Worm (Caenorhabditis elegans) whole organism, L4 larva: ENCODE measurements around the gene K07C5.13.

ENCODE experiments used
- D1046.2 ChIP-seq: fragments of 200-800 bp; sonication (Bioruptor generic); IDR thresholded peaks from 2 replicates; pipeline ENCODE4 v1.3.6; 2022; ENCODE audit warnings: missing genetic modification characterization, missing compliant biosample characterization
- F26F4.8 ChIP-seq: fragments of 200-800 bp; sonication (Bioruptor generic); conservative IDR thresholded peaks from 2 replicates; pipeline ENCODE4 v1.3.6; 2022; ENCODE audit warnings: missing genetic modification characterization, missing compliant biosample characterization
- ctbp-1 ChIP-seq: fragments of 200-800 bp; sonication (Bioruptor generic); IDR thresholded peaks from 2 replicates; pipeline ENCODE4 v1.3.6; 2022; ENCODE audit warnings: missing genetic modification reagents, missing genetic modification characterization, missing compliant biosample characterization
- gei-8 ChIP-seq: fragments of 200-800 bp; sonication (Bioruptor generic); optimal IDR thresholded peaks from 2 replicates; lab custom pipeline; 2018; ENCODE audit warnings: mild to moderate bottlenecking, missing genetic modification characterization, missing compliant biosample characterization
- lin-15B ChIP-seq: fragments of 150-350 bp; sonication (generic microtip); optimal IDR thresholded peaks from 3 replicates; lab custom pipeline; 2014; ENCODE audit warnings: missing biosample characterization, missing genetic modification characterization
- nhr-237 ChIP-seq: sonication (generic microtip); optimal IDR thresholded peaks from 2 replicates; lab custom pipeline; 2017; ENCODE audit warnings: missing biosample characterization, missing genetic modification characterization
- pha-4 ChIP-seq, 2 experiments: fragments of 150-350 bp in 1 of 2; fragments of 200-800 bp in 1 of 2; sonication (Bioruptor generic) in 1 of 2; IDR thresholded peaks in 1 of 2; optimal IDR thresholded peaks in 1 of 2; 2 replicates each; pipeline versions ENCODE4 v1.3.6 to Lab custom; 2014 to 2022; ENCODE audit warnings: missing genetic modification characterization in 2 of 2, missing genetic modification reagents in 2 of 2, missing biosample characterization in 1 of 2, missing compliant biosample characterization in 1 of 2
- vab-7 ChIP-seq: fragments of 200-800 bp; sonication (Bioruptor generic); IDR thresholded peaks from 2 replicates; pipeline ENCODE4 v1.3.6; 2022; ENCODE audit warnings: missing genetic modification reagents, missing genetic modification characterization, missing compliant biosample characterization
- zag-1 ChIP-seq: fragments of 150-350 bp; optimal IDR thresholded peaks from 2 replicates; lab custom pipeline; 2014; ENCODE audit warnings: missing biosample characterization, missing genetic modification characterization
- zfp-3 ChIP-seq: fragments of 200-800 bp; sonication (Bioruptor generic); conservative IDR thresholded peaks from 2 replicates; pipeline ENCODE4 v1.3.6; 2022; ENCODE audit warnings: missing genetic modification reagents, missing genetic modification characterization, missing compliant biosample characterization

DNA sequence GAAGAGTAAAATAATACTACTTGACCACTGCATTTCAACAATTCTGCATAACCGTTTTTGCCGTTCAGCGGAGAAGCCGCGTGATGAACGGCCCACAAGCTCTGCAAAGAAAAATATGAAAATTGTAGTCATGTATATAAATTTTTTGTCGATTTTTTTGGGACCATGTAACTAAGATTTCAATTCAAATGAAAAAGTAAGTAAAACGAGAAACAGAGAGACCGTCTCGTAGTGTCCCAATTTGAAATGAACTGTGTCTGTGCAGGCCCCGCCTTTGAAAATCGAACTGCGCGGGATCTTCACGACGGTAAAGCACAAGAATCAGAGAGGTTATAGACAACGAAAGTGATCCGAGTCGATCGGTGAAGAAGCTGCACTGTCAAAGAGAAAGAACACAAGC lies 9.8 kb upstream of the K07C5.13 start, which contains the start of gene crm-1:
- no peak for TF ChIP-seq ctbp-1 (GFP tag; lab: Robert Waterston, UW)
- no peak for TF ChIP-seq lin-15B (tag; lab: Kevin White, UChicago)
- no peak for TF ChIP-seq pha-4 (GFP tag; IDR thresholded peaks at IDR 0.05; lab: Robert Waterston, UW)
- no peak for TF ChIP-seq pha-4 (tag; optimal IDR thresholded peaks at IDR 0.05; lab: Kevin White, UChicago)
- no peak for TF ChIP-seq vab-7 (GFP tag; lab: Robert Waterston, UW)
- no peak for TF ChIP-seq zfp-3 (GFP tag; lab: Robert Waterston, UW)
- no peak for TF ChIP-seq gei-8 (GFP tag; lab: Kevin White, UChicago)
- no peak for TF ChIP-seq zag-1 (tag; lab: Kevin White, UChicago)
- TF ChIP-seq F26F4.8 (GFP tag; lab: Robert Waterston, UW): no peak
- TF ChIP-seq nhr-237 (tag; lab: Kevin White, UChicago): no peak
- no peak for TF ChIP-seq D1046.2 (GFP tag; lab: Robert Waterston, UW)
